Fruit fly (Drosophila melanogaster): ENCODE results near the gene CG18269.

dm6 chr2L:5596533-5596932 is 44.9 kb downstream of the CG18269 start, which contains the start of gene CG18266:
- TF ChIP-seq psq (optimal IDR thresholded peaks at IDR 0.05), result no peak
- TF ChIP-seq Dll (optimal IDR thresholded peaks at IDR 0.05), result no peak

Measured in whole organism.